Fruit fly (Drosophila melanogaster) whole organism, prepupa: Measurements from ENCODE around the gene CG43407.

Source experiments
- Blimp-1 ChIP-seq: fragments of 200-800 bp; sonication (Bioruptor generic); optimal IDR thresholded peaks from 3 replicates; lab custom pipeline; 2017; ENCODE audit warnings: missing biosample characterization, missing genetic modification characterization, mild to moderate bottlenecking, moderate library complexity, missing genetic modification reagents
- CG10631 ChIP-seq: fragments of 200-800 bp; sonication (Bioruptor generic); optimal IDR thresholded peaks from 2 replicates; lab custom pipeline; 2016; ENCODE audit warnings: missing biosample characterization, missing genetic modification characterization
- CG10669 ChIP-seq: fragments of 200-800 bp; sonication (Bioruptor generic); optimal IDR thresholded peaks from 3 replicates; lab custom pipeline; 2018; ENCODE audit warnings: missing biosample characterization, mild to moderate bottlenecking, missing genetic modification characterization, moderate library complexity
- CG11762 ChIP-seq: fragments of 200-800 bp; sonication (Bioruptor generic); optimal IDR thresholded peaks from 3 replicates; lab custom pipeline; 2016; ENCODE audit warnings: missing biosample characterization, missing genetic modification characterization; ENCODE audit not compliant: insufficient read depth
- CG11902 ChIP-seq: fragments of 200-800 bp; sonication (Bioruptor generic); optimal IDR thresholded peaks from 3 replicates; lab custom pipeline; 2016; ENCODE audit warnings: missing biosample characterization, missing genetic modification characterization
- CG15336 ChIP-seq: fragments of 200-800 bp; sonication (Bioruptor generic); IDR thresholded peaks from 2 replicates; pipeline ENCODE4 v1.3.6; 2022; ENCODE audit warnings: missing biosample characterization, missing genetic modification characterization
- CG1621 ChIP-seq: fragments of 200-800 bp; sonication (Bioruptor generic); optimal IDR thresholded peaks from 3 replicates; lab custom pipeline; 2018; ENCODE audit warnings: missing biosample characterization, mild to moderate bottlenecking, missing genetic modification characterization
- CG3032 ChIP-seq: fragments of 200-800 bp; optimal IDR thresholded peaks from 2 replicates; lab custom pipeline; 2019; ENCODE audit warnings: missing biosample characterization, mild to moderate bottlenecking, missing genetic modification characterization, moderate library complexity
- CG31627 ChIP-seq: fragments of 200-800 bp; sonication (Bioruptor generic); optimal IDR thresholded peaks from 3 replicates; lab custom pipeline; 2016; ENCODE audit warnings: missing biosample characterization, missing genetic modification characterization
- CG32006 ChIP-seq: fragments of 200-800 bp; sonication (Bioruptor generic); optimal IDR thresholded peaks from 3 replicates; lab custom pipeline; 2017; ENCODE audit warnings: missing biosample characterization, mild to moderate bottlenecking, missing genetic modification characterization
- CG34406 ChIP-seq: fragments of 200-800 bp; sonication (Bioruptor generic); optimal IDR thresholded peaks from 3 replicates; lab custom pipeline; 2016; ENCODE audit warnings: missing biosample characterization, missing genetic modification characterization
- CG3919 ChIP-seq: fragments of 200-800 bp; sonication (Bioruptor generic); optimal IDR thresholded peaks from 3 replicates; lab custom pipeline; 2016; ENCODE audit warnings: missing biosample characterization, missing genetic modification characterization
- CG6163 ChIP-seq: fragments of 200-800 bp; sonication (Bioruptor generic); IDR thresholded peaks from 3 replicates; pipeline ENCODE4 v1.3.6; 2022; ENCODE audit warnings: missing biosample characterization, missing genetic modification characterization
- CG6808 ChIP-seq: fragments of 200-800 bp; sonication (Bioruptor generic); optimal IDR thresholded peaks from 3 replicates; lab custom pipeline; 2017; ENCODE audit warnings: missing biosample characterization, missing genetic modification characterization, mild to moderate bottlenecking, moderate library complexity, missing genetic modification reagents
- CG7368 ChIP-seq: fragments of 200-800 bp; sonication (Bioruptor generic); optimal IDR thresholded peaks from 3 replicates; lab custom pipeline; 2016; ENCODE audit warnings: missing biosample characterization, missing genetic modification characterization
- CG8119 ChIP-seq: fragments of 200-800 bp; sonication (Bioruptor generic); IDR thresholded peaks from 3 replicates; pipeline ENCODE4 v1.3.6; 2022; ENCODE audit warnings: missing biosample characterization, missing genetic modification characterization
- CG8319 ChIP-seq: fragments of 200-800 bp; sonication (Bioruptor generic); optimal IDR thresholded peaks from 3 replicates; lab custom pipeline; 2016; ENCODE audit warnings: missing biosample characterization, missing genetic modification characterization
- CG8632 ChIP-seq: fragments of 200-800 bp; sonication (Bioruptor generic); optimal IDR thresholded peaks from 3 replicates; lab custom pipeline; 2016; ENCODE audit warnings: missing biosample characterization, missing genetic modification characterization
- Eip75B ChIP-seq: fragments of 200-800 bp; sonication (Bioruptor generic); optimal IDR thresholded peaks from 3 replicates; lab custom pipeline; 2016; ENCODE audit warnings: missing biosample characterization, missing genetic modification characterization
- Eip78C ChIP-seq: fragments of 200-800 bp; sonication (Bioruptor generic); peaks from one replicate; lab custom pipeline; 2016; ENCODE audit warnings: missing biosample characterization, missing genetic modification characterization
- Eip93F ChIP-seq: fragments of 200-800 bp; sonication (Bioruptor generic); optimal IDR thresholded peaks from 2 replicates; lab custom pipeline; 2016; ENCODE audit warnings: missing biosample characterization, mild to moderate bottlenecking, missing genetic modification characterization
- Ets21C ChIP-seq: fragments of 200-800 bp; sonication (Bioruptor generic); optimal IDR thresholded peaks from 3 replicates; lab custom pipeline; 2016; ENCODE audit warnings: missing biosample characterization, missing genetic modification characterization
- Ets96B ChIP-seq: fragments of 200-800 bp; optimal IDR thresholded peaks from 2 replicates; lab custom pipeline; 2019; ENCODE audit warnings: missing biosample characterization, mild to moderate bottlenecking, missing genetic modification characterization, moderate library complexity
- Gug ChIP-seq: fragments of 200-800 bp; sonication (Bioruptor generic); IDR thresholded peaks from 2 replicates; pipeline ENCODE4 v1.3.6; 2022; ENCODE audit warnings: missing biosample characterization, missing genetic modification characterization
- Hr38 ChIP-seq: sonication (Bioruptor generic); optimal IDR thresholded peaks from 2 replicates; lab custom pipeline; 2016; ENCODE audit warnings: missing biosample characterization, missing genetic modification characterization
- Hr4 ChIP-seq: fragments of 200-800 bp; sonication (Bioruptor generic); optimal IDR thresholded peaks from 3 replicates; lab custom pipeline; 2016; ENCODE audit warnings: missing biosample characterization, missing genetic modification characterization
- Smox ChIP-seq: fragments of 200-800 bp; sonication (Bioruptor generic); optimal IDR thresholded peaks from 3 replicates; lab custom pipeline; 2016; ENCODE audit warnings: missing biosample characterization, missing genetic modification characterization
- achi ChIP-seq: fragments of 200-800 bp; sonication (Bioruptor generic); optimal IDR thresholded peaks from 3 replicates; lab custom pipeline; 2016; ENCODE audit warnings: missing biosample characterization, missing genetic modification characterization
- cyc ChIP-seq: fragments of 200-800 bp; sonication (Bioruptor generic); optimal IDR thresholded peaks from 3 replicates; lab custom pipeline; 2016; ENCODE audit warnings: missing biosample characterization, missing genetic modification characterization
- eg ChIP-seq: fragments of 200-800 bp; sonication (Bioruptor generic); IDR thresholded peaks from 3 replicates; pipeline ENCODE4 v1.3.6; 2022; ENCODE audit warnings: missing biosample characterization, missing genetic modification characterization
- net ChIP-seq: fragments of 200-800 bp; sonication (Bioruptor generic); optimal IDR thresholded peaks from 3 replicates; lab custom pipeline; 2016; ENCODE audit warnings: missing biosample characterization, missing genetic modification characterization
- pdm3 ChIP-seq: fragments of 200-800 bp; sonication (Bioruptor generic); optimal IDR thresholded peaks from 3 replicates; lab custom pipeline; 2016; ENCODE audit warnings: missing biosample characterization, missing genetic modification characterization
- salr ChIP-seq, 2 experiments: fragments of 200-800 bp; sonication (Bioruptor generic); optimal IDR thresholded peaks; 3 replicates each; lab custom pipeline; 2016 to 2018; ENCODE audit warnings: missing biosample characterization in 2 of 2, missing genetic modification characterization in 2 of 2, mild to moderate bottlenecking in 1 of 2
- spab ChIP-seq: fragments of 200-800 bp; sonication (Bioruptor generic); optimal IDR thresholded peaks from 2 replicates; lab custom pipeline; 2017; ENCODE audit warnings: missing biosample characterization, mild to moderate bottlenecking, missing genetic modification characterization, missing genetic modification reagents
- ss ChIP-seq, 2 experiments: fragments of 200-800 bp; sonication (Bioruptor generic); optimal IDR thresholded peaks; 2 replicates in 1 of 2; 3 replicates in 1 of 2; lab custom pipeline; 2017 to 2018; ENCODE audit warnings: mild to moderate bottlenecking in 2 of 2, missing biosample characterization in 2 of 2, missing genetic modification characterization in 2 of 2, moderate library complexity in 1 of 2
- topi ChIP-seq: fragments of 200-800 bp; sonication (Bioruptor generic); optimal IDR thresholded peaks from 3 replicates; lab custom pipeline; 2016; ENCODE audit warnings: missing biosample characterization, missing genetic modification characterization

CG43407 gene

DNA sequence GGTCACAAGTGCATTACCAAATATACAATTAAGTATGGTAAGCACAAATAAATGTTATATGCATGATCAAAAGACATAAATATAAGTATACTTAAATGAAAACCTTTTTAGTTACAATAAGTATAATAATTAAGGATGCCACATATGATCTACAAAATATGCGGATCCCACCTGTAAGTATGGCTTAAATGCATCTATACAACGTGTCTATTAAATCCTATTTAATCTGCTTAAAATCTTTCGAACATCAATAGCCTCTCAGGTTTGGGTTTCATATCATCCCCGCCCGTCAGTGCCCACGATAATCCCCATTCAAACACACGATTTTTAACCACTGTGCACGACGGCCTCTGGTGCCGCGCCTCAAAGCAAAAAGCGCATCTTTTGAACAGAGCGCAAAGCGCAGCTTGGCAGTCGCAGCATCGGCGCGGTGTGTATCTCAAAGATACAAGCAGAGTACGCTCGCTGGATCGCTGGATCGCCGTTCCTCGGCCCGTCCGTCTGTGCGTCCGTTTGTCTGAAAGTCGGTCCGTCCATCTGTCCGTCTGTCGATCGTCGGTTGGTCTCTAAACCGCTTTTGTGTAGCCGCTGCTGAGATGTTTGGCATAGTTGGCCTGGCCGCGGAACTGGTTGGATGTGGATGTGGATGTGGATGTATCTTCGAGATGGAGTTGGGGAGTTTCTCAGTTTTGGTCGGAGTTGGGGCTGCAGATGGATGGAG, 11.4 kb downstream of the CG43407 start (continued):
- TF ChIP-seq CG3032 (tag; lab: Kevin White, UChicago) (peak; percentile 88), cyc (GFP tag; lab: Kevin White, UChicago) (peak; percentile 78), achi (GFP tag; lab: Kevin White, UChicago) (peak; percentile 89), Eip78C (GFP tag; lab: Kevin White, UChicago) (peak; percentile 98), CG11902 (peak; percentile 82), CG32006 (GFP tag; lab: Kevin White, UChicago) (peak; percentile 94), net (GFP tag; lab: Kevin White, UChicago) (peak; percentile 90), Hr38 (GFP tag; lab: Kevin White, UChicago) (no peak), ss (GFP tag; optimal IDR thresholded peaks at IDR 0.05; lab: Kevin White, UChicago) (peak; percentile 71 to 90), CG3919 (GFP tag; lab: Kevin White, UChicago) (peak; percentile 90), spab (GFP tag; lab: Kevin White, UChicago) (peak; percentile 90), CG8319 (GFP tag; lab: Kevin White, UChicago) (peak; percentile 82), CG7368 (GFP tag; lab: Kevin White, UChicago) (peak; percentile 87), CG34406 (peak; percentile 90), Ets21C (GFP tag; lab: Kevin White, UChicago) (peak; percentile 76), CG15336 (GFP tag; lab: Robert Waterston, UW) (peak; percentile 75), Hr4 (GFP tag; lab: Kevin White, UChicago) (peak; percentile 89), eg (GFP tag; lab: Robert Waterston, UW) (peak; percentile 57; the same call in 2 of the 3 replicates), CG6808 (GFP tag; lab: Kevin White, UChicago) (peak; percentile 91), CG11762 (GFP tag; lab: Kevin White, UChicago) (peak; percentile 86), CG8119 (GFP tag; lab: Robert Waterston, UW) (peak; percentile 76; the same call in 2 of the 3 replicates), CG1621 (tag; lab: Kevin White, UChicago) (peak; percentile 56), salr (GFP tag; optimal IDR thresholded peaks at IDR 0.05; lab: Kevin White, UChicago) (peak; percentile 63 to 90), CG10669 (GFP tag; lab: Kevin White, UChicago) (peak; percentile 85), Eip93F (GFP tag; lab: Kevin White, UChicago) (peak; percentile 64), topi (peak; percentile 91), Ets96B (tag; lab: Kevin White, UChicago) (peak; percentile 89), Smox (peak; percentile 88), Blimp-1 (GFP tag; lab: Kevin White, UChicago) (peak; percentile 59), CG31627 (peak; percentile 81), pdm3 (GFP tag; lab: Kevin White, UChicago) (peak; percentile 87), Eip75B (GFP tag; lab: Kevin White, UChicago) (peak; percentile 89), CG10631 (GFP tag; lab: Kevin White, UChicago) (peak; percentile 92), Gug (GFP tag; lab: Robert Waterston, UW) (0 out of 2 replicates have a peak, but pooled peaks have one; percentile 23)

DNA sequence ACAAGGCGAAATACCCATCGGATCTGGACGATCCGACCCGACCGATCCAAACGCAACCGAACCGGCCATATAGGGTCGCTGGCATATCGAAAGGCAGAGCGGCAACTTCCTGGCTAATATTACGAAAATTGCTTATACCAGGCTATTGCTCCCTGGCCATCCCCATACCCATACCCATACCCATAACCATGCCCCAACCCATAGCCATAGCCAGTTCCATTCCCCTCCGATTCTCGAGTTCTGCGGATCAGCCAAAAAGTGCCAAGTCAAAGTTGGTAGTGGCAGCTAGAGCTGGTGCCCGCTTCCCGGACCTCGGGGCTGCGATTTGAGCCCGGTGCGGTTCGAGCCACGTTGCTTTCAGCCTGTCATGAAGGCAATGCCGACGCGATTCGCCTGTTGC, 12.0 kb downstream of the CG43407 start:
- TF ChIP-seq Eip75B (GFP tag; lab: Kevin White, UChicago) (no peak), CG3919 (GFP tag; lab: Kevin White, UChicago) (no peak), CG7368 (GFP tag; lab: Kevin White, UChicago) (no peak), CG6163 (GFP tag; lab: Robert Waterston, UW) (no peak), CG32006 (GFP tag; lab: Kevin White, UChicago) (no peak), salr (GFP tag; optimal IDR thresholded peaks at IDR 0.05; lab: Kevin White, UChicago) (no peak), cyc (GFP tag; lab: Kevin White, UChicago) (no peak), CG8632 (GFP tag; lab: Kevin White, UChicago) (no peak)
